Fruit fly (Drosophila melanogaster) whole organism, embryonic: Measurements from ENCODE around the gene Acyp2.

Experiments
- BEAF-32 ChIP-seq: fragments of 200-800 bp; sonication (Bioruptor generic); optimal IDR thresholded peaks from 3 replicates; lab custom pipeline; 2017; ENCODE audit warnings: missing biosample characterization, missing genetic modification characterization, mild to moderate bottlenecking, moderate library complexity, missing genetic modification reagents
- CG10147 ChIP-seq: fragments of 200-800 bp; sonication (Bioruptor generic); optimal IDR thresholded peaks from 2 replicates; lab custom pipeline; 2019; ENCODE audit warnings: missing biosample characterization, mild to moderate bottlenecking, missing genetic modification characterization, moderate library complexity
- CG10267 ChIP-seq: fragments of 200-800 bp; sonication (Bioruptor generic); optimal IDR thresholded peaks from 2 replicates; lab custom pipeline; 2018; ENCODE audit warnings: missing biosample characterization, mild to moderate bottlenecking, missing genetic modification characterization, moderate library complexity
- CG10431 ChIP-seq: fragments of 200-800 bp; sonication (Bioruptor generic); optimal IDR thresholded peaks from 3 replicates; lab custom pipeline; 2018; ENCODE audit warnings: missing biosample characterization, mild to moderate bottlenecking, missing genetic modification characterization
- CG11085 ChIP-seq: fragments of 200-800 bp; sonication (Bioruptor generic); IDR thresholded peaks from 2 replicates; pipeline ENCODE4 v1.3.6; 2022; ENCODE audit warnings: missing biosample characterization, missing genetic modification characterization
- CG11696 ChIP-seq: fragments of 200-800 bp; sonication (Bioruptor generic); IDR thresholded peaks from 2 replicates; pipeline ENCODE4 v1.3.6; 2022; ENCODE audit warnings: missing biosample characterization, missing genetic modification characterization
- CG12659 ChIP-seq: fragments of 200-800 bp; sonication (Bioruptor generic); optimal IDR thresholded peaks from 3 replicates; lab custom pipeline; 2017; ENCODE audit warnings: mild to moderate bottlenecking, missing biosample characterization, missing genetic modification reagents, missing genetic modification characterization
- CG12942 ChIP-seq: fragments of 200-800 bp; sonication (Bioruptor generic); optimal IDR thresholded peaks from 3 replicates; lab custom pipeline; 2016; ENCODE audit warnings: missing biosample characterization, missing genetic modification characterization
- CG13894 ChIP-seq: fragments of 200-800 bp; sonication (Bioruptor generic); optimal IDR thresholded peaks from 3 replicates; lab custom pipeline; 2018; ENCODE audit warnings: missing biosample characterization, mild to moderate bottlenecking, missing genetic modification characterization, moderate library complexity
- CG14014 ChIP-seq: fragments of 200-800 bp; sonication (Bioruptor generic); IDR thresholded peaks from 2 replicates; pipeline ENCODE4 v1.3.6; 2022; ENCODE audit warnings: missing biosample characterization, missing genetic modification characterization
- CG14050 ChIP-seq: fragments of 200-800 bp; sonication (Bioruptor generic); IDR thresholded peaks from 3 replicates; pipeline ENCODE4 v1.3.6; 2022; ENCODE audit warnings: missing biosample characterization, missing genetic modification characterization
- CG14860 ChIP-seq: fragments of 200-800 bp; sonication (Bioruptor generic); IDR thresholded peaks from 3 replicates; pipeline ENCODE4 v1.3.6; 2022; ENCODE audit warnings: missing biosample characterization, missing genetic modification characterization; ENCODE audit not compliant: partially characterized antibody
- CG1603 ChIP-seq: fragments of 200-800 bp; sonication (Bioruptor generic); optimal IDR thresholded peaks from 2 replicates; lab custom pipeline; 2019; ENCODE audit warnings: missing biosample characterization, mild to moderate bottlenecking, missing genetic modification characterization, moderate library complexity
- CG16779 ChIP-seq: fragments of 200-800 bp; sonication (Bioruptor generic); IDR thresholded peaks from 2 replicates; pipeline ENCODE4 v1.3.6; 2022; ENCODE audit warnings: missing biosample characterization, missing genetic modification characterization
- CG16813 ChIP-seq: fragments of 200-800 bp; sonication (Bioruptor generic); IDR thresholded peaks from 3 replicates; pipeline ENCODE4 v1.3.6; 2022; ENCODE audit warnings: missing biosample characterization, missing genetic modification characterization; ENCODE audit not compliant: partially characterized antibody
- CG17568 ChIP-seq: fragments of 200-800 bp; sonication (Bioruptor generic); optimal IDR thresholded peaks from 2 replicates; lab custom pipeline; 2018; ENCODE audit warnings: missing biosample characterization, mild to moderate bottlenecking, missing genetic modification characterization, moderate library complexity
- CG2116 ChIP-seq: fragments of 200-800 bp; sonication (Bioruptor generic); optimal IDR thresholded peaks from 3 replicates; lab custom pipeline; 2018; ENCODE audit warnings: missing biosample characterization, mild to moderate bottlenecking, missing genetic modification characterization
- CG2678 ChIP-seq: fragments of 200-800 bp; sonication (Bioruptor generic); optimal IDR thresholded peaks from 3 replicates; lab custom pipeline; 2019; ENCODE audit warnings: missing biosample characterization, mild to moderate bottlenecking, missing genetic modification characterization, moderate library complexity
- CG3065 ChIP-seq: fragments of 200-800 bp; sonication (Bioruptor generic); optimal IDR thresholded peaks from 2 replicates; lab custom pipeline; 2016; ENCODE audit warnings: missing biosample characterization, missing genetic modification characterization
- CG31365 ChIP-seq: fragments of 200-800 bp; sonication (Bioruptor generic); optimal IDR thresholded peaks from 2 replicates; lab custom pipeline; 2018; ENCODE audit warnings: missing biosample characterization, mild to moderate bottlenecking, missing genetic modification characterization
- CG34376 ChIP-seq: fragments of 200-800 bp; sonication (Bioruptor generic); optimal IDR thresholded peaks from 2 replicates; lab custom pipeline; 2018; ENCODE audit warnings: missing biosample characterization, mild to moderate bottlenecking, missing genetic modification characterization
- CG4617 ChIP-seq: fragments of 200-800 bp; sonication (Bioruptor generic); optimal IDR thresholded peaks from 3 replicates; lab custom pipeline; 2016; ENCODE audit warnings: missing biosample characterization, missing genetic modification characterization, borderline replicate concordance
- CG9215 ChIP-seq: fragments of 200-800 bp; sonication (Bioruptor generic); IDR thresholded peaks from 2 replicates; pipeline ENCODE4 v1.3.6; 2022; ENCODE audit warnings: missing biosample characterization, missing genetic modification characterization
- Dip2 ChIP-seq: fragments of 200-800 bp; sonication (Bioruptor generic); IDR thresholded peaks from 2 replicates; pipeline ENCODE4 v1.3.6; 2022; ENCODE audit warnings: missing biosample characterization, missing genetic modification characterization
- Dll ChIP-seq: fragments of 200-800 bp; sonication (Bioruptor generic); IDR thresholded peaks from 4 replicates; pipeline ENCODE4 v1.3.6; 2022; ENCODE audit warnings: missing biosample characterization, missing genetic modification characterization; ENCODE audit not compliant: partially characterized antibody
- Doc3 ChIP-seq: fragments of 200-800 bp; sonication (Bioruptor generic); IDR thresholded peaks from 3 replicates; pipeline ENCODE4 v1.3.6; 2022; ENCODE audit warnings: missing biosample characterization, missing genetic modification characterization; ENCODE audit not compliant: partially characterized antibody
- Fer2 ChIP-seq: fragments of 200-800 bp; sonication (Bioruptor generic); optimal IDR thresholded peaks from 2 replicates; lab custom pipeline; 2018; ENCODE audit warnings: missing biosample characterization, mild to moderate bottlenecking, missing genetic modification characterization, moderate library complexity
- HmgZ ChIP-seq: fragments of 200-800 bp; sonication (Bioruptor generic); optimal IDR thresholded peaks from 2 replicates; lab custom pipeline; 2018; ENCODE audit warnings: missing biosample characterization, mild to moderate bottlenecking, missing genetic modification characterization
- Hsf ChIP-seq: fragments of 200-800 bp; sonication (Bioruptor generic); optimal IDR thresholded peaks from 3 replicates; lab custom pipeline; 2016; ENCODE audit warnings: missing biosample characterization, missing genetic modification characterization
- MBD-R2 ChIP-seq: fragments of 200-800 bp; sonication (Bioruptor generic); IDR thresholded peaks from 2 replicates; pipeline ENCODE4 v1.3.6; 2022; ENCODE audit warnings: missing biosample characterization, missing genetic modification characterization
- Oaz ChIP-seq: fragments of 200-800 bp; sonication (Bioruptor generic); IDR thresholded peaks from 2 replicates; pipeline ENCODE4 v1.3.6; 2022; ENCODE audit warnings: missing biosample characterization, missing genetic modification characterization
- Ptx1 ChIP-seq: fragments of 200-800 bp; sonication (Bioruptor generic); IDR thresholded peaks from 2 replicates; pipeline ENCODE4 v1.3.6; 2022; ENCODE audit warnings: missing biosample characterization, missing genetic modification characterization
- Sin3A ChIP-seq: fragments of >200 bp; optimal IDR thresholded peaks from 2 replicates; lab custom pipeline; 2018
- Ssrp ChIP-seq: fragments of 200-800 bp; sonication (Bioruptor generic); optimal IDR thresholded peaks from 2 replicates; lab custom pipeline; 2018; ENCODE audit warnings: missing biosample characterization, mild to moderate bottlenecking, missing genetic modification characterization, moderate library complexity
- Trl ChIP-seq, 3 experiments: fragments of >200 bp in 2 of 3; fragments of 200-800 bp in 1 of 3; sonication (Bioruptor generic) in 1 of 3; optimal IDR thresholded peaks; 2 replicates in 1 of 3; 3 replicates in 2 of 3; lab custom pipeline; 2016 to 2017; ENCODE audit warnings: missing biosample characterization in 1 of 3, missing genetic modification characterization in 1 of 3
- ase ChIP-seq: fragments of 200-800 bp; sonication (Bioruptor generic); IDR thresholded peaks from 3 replicates; pipeline ENCODE4 v1.3.6; 2022; ENCODE audit warnings: missing biosample characterization, missing genetic modification characterization
- bsh ChIP-seq, 2 experiments: fragments of 200-800 bp; sonication (Bioruptor generic); optimal IDR thresholded peaks; 2 replicates each; lab custom pipeline; 2017 to 2018; ENCODE audit warnings: mild to moderate bottlenecking in 2 of 2, missing biosample characterization in 2 of 2, missing genetic modification characterization in 2 of 2, moderate library complexity in 1 of 2
- cad ChIP-seq: fragments of >200 bp; optimal IDR thresholded peaks from 2 replicates; lab custom pipeline; 2017; ENCODE audit warnings: missing biosample characterization, missing genetic modification characterization
- gcm2 ChIP-seq: fragments of 200-800 bp; sonication (Bioruptor generic); optimal IDR thresholded peaks from 2 replicates; lab custom pipeline; 2016; ENCODE audit warnings: missing biosample characterization, missing genetic modification characterization
- gem ChIP-seq: fragments of 200-800 bp; sonication (Bioruptor generic); optimal IDR thresholded peaks from 2 replicates; lab custom pipeline; 2019; ENCODE audit warnings: missing biosample characterization, mild to moderate bottlenecking, missing genetic modification characterization, moderate library complexity
- h ChIP-seq: fragments of >200 bp; optimal IDR thresholded peaks from 2 replicates; lab custom pipeline; 2017
- hb ChIP-seq: fragments of 200-800 bp; sonication (Bioruptor generic); IDR thresholded peaks from 3 replicates; pipeline ENCODE4 v1.3.6; 2022; ENCODE audit warnings: missing biosample characterization, missing genetic modification characterization; ENCODE audit not compliant: partially characterized antibody
- jumu ChIP-seq: fragments of 200-800 bp; sonication (Bioruptor generic); optimal IDR thresholded peaks from 3 replicates; lab custom pipeline; 2016; ENCODE audit warnings: missing biosample characterization, missing genetic modification characterization
- lab ChIP-seq: fragments of 200-800 bp; sonication (Bioruptor generic); optimal IDR thresholded peaks from 3 replicates; lab custom pipeline; 2017; ENCODE audit warnings: missing biosample characterization, missing genetic modification characterization, mild to moderate bottlenecking, moderate library complexity, missing genetic modification reagents
- lilli ChIP-seq: fragments of 200-800 bp; sonication (Bioruptor generic); optimal IDR thresholded peaks from 3 replicates; lab custom pipeline; 2016; ENCODE audit warnings: missing biosample characterization, missing genetic modification characterization
- lmd ChIP-seq: fragments of 200-800 bp; sonication (Bioruptor generic); IDR thresholded peaks from 2 replicates; pipeline ENCODE4 v1.3.6; 2022; ENCODE audit warnings: missing biosample characterization, missing genetic modification characterization
- nerfin-1 ChIP-seq: fragments of 200-800 bp; sonication (Bioruptor generic); optimal IDR thresholded peaks from 3 replicates; lab custom pipeline; 2019; ENCODE audit warnings: missing biosample characterization, mild to moderate bottlenecking, missing genetic modification characterization, moderate library complexity
- shn ChIP-seq: fragments of 200-800 bp; sonication (Bioruptor generic); optimal IDR thresholded peaks from 3 replicates; lab custom pipeline; 2016; ENCODE audit warnings: missing biosample characterization, missing genetic modification characterization
- tna ChIP-seq: fragments of 200-800 bp; sonication (Bioruptor generic); IDR thresholded peaks from 2 replicates; pipeline ENCODE4 v1.3.6; 2022; ENCODE audit warnings: missing biosample characterization, missing genetic modification characterization; ENCODE audit not compliant: partially characterized antibody
- zfh1 ChIP-seq: fragments of 200-800 bp; sonication (Bioruptor generic); IDR thresholded peaks from 3 replicates; pipeline ENCODE4 v1.3.6; 2022; ENCODE audit warnings: missing biosample characterization, missing genetic modification characterization

Acyp2 gene

dm6 chr3R:15793372-15793802 lies 899 bp downstream of the Acyp2 start, which contains the start of gene nsl1 (continued):
- peak; percentile 99 for TF ChIP-seq BEAF-32 (GFP tag; lab: Kevin White, UChicago)
- peak; percentile 11 for TF ChIP-seq Hsf (GFP tag; lab: Kevin White, UChicago)
- peak; percentile 80 for TF ChIP-seq Sin3A (lab: Kevin White, UChicago)
- TF ChIP-seq lilli: peak; percentile 43
- TF ChIP-seq Dll (GFP tag; lab: Robert Waterston, UW): peak; percentile 97
- peak; percentile 37; the same call in 1 of the 2 replicates for TF ChIP-seq Ptx1 (GFP tag; lab: Robert Waterston, UW)
- peak; percentile 40 for TF ChIP-seq CG4617 (GFP tag; lab: Kevin White, UChicago)
- no peak for TF ChIP-seq CG17568 (GFP tag; lab: Kevin White, UChicago)
- TF ChIP-seq CG31365 (tag; lab: Kevin White, UChicago): no peak
- peak; percentile 48 for TF ChIP-seq CG9215
- TF ChIP-seq hb (GFP tag; lab: Robert Waterston, UW): peak; percentile 97
- TF ChIP-seq gem (tag; lab: Kevin White, UChicago): peak; percentile 33
- peak; percentile 95 for TF ChIP-seq Doc3
- peak; percentile 64 for TF ChIP-seq lab (GFP tag; lab: Kevin White, UChicago)
- TF ChIP-seq Oaz (GFP tag; lab: Robert Waterston, UW): no peak
- no peak for TF ChIP-seq cad (GFP tag; lab: Kevin White, UChicago)
- TF ChIP-seq shn (GFP tag; lab: Kevin White, UChicago): no peak
- no peak for TF ChIP-seq gcm2
- peak; percentile 49; the same call in 1 of the 2 replicates for TF ChIP-seq lmd (GFP tag; lab: Robert Waterston, UW)
- peak; percentile 28 for TF ChIP-seq nerfin-1 (tag; lab: Kevin White, UChicago)
- no peak for TF ChIP-seq CG11696 (GFP tag; lab: Robert Waterston, UW)
- TF ChIP-seq CG12659 (GFP tag; lab: Kevin White, UChicago): peak; percentile 87
- TF ChIP-seq h (lab: Kevin White, UChicago): no peak
- TF ChIP-seq CG16813 (GFP tag; lab: Robert Waterston, UW): peak; percentile 98
- peak; percentile 49 for TF ChIP-seq jumu (GFP tag; lab: Kevin White, UChicago)
- TF ChIP-seq CG14050 (GFP tag; lab: Robert Waterston, UW): 0 out of 3 replicates have a peak, but pooled peaks have one; percentile 14
- TF ChIP-seq HmgZ: peak; percentile 61
- peak; percentile 16 for TF ChIP-seq CG3065 (GFP tag; lab: Kevin White, UChicago)
- TF ChIP-seq ase (GFP tag; lab: Robert Waterston, UW): 0 out of 3 replicates have a peak, but pooled peaks have one; percentile 25
- no peak for TF ChIP-seq CG10431
- TF ChIP-seq CG11085: no peak
- peak; percentile 56; the same call in 1 of the 2 replicates for TF ChIP-seq MBD-R2 (GFP tag; lab: Robert Waterston, UW)
- TF ChIP-seq CG14860 (GFP tag; lab: Robert Waterston, UW): peak; percentile 97
- TF ChIP-seq CG12942 (GFP tag; lab: Kevin White, UChicago): peak; percentile 39
- TF ChIP-seq CG34376: peak; percentile 8
- no peak for TF ChIP-seq CG14014 (GFP tag; lab: Robert Waterston, UW)
- TF ChIP-seq CG10267 (tag; lab: Kevin White, UChicago): peak; percentile 74
- peak; percentile 94 for TF ChIP-seq tna (GFP tag; lab: Robert Waterston, UW)
- TF ChIP-seq zfh1: peak; percentile 24; the same call in 1 of the 3 replicates
- TF ChIP-seq CG16779: no peak
- TF ChIP-seq CG2116 (GFP tag; lab: Kevin White, UChicago): peak; percentile 94
- TF ChIP-seq bsh (GFP tag; optimal IDR thresholded peaks at IDR 0.05; lab: Kevin White, UChicago): peak in 1 of 2 experiments; percentile 31
- peak; percentile 58 for TF ChIP-seq CG1603 (tag; lab: Kevin White, UChicago)
- TF ChIP-seq CG2678: peak; percentile 17
- peak; percentile 12 for TF ChIP-seq Fer2 (tag; lab: Kevin White, UChicago)
- TF ChIP-seq CG13894 (tag; lab: Kevin White, UChicago): peak; percentile 11
- TF ChIP-seq Ssrp (tag; lab: Kevin White, UChicago): no peak
- TF ChIP-seq Dip2 (GFP tag; lab: Robert Waterston, UW): no peak
- TF ChIP-seq CG10147: no peak
- TF ChIP-seq Trl (optimal IDR thresholded peaks at IDR 0.05; lab: Kevin White, UChicago): no peak
- no peak for TF ChIP-seq Trl (GFP tag; optimal IDR thresholded peaks at IDR 0.05; lab: Kevin White, UChicago)
